Worm (Caenorhabditis elegans): Measurements from ENCODE around the gene vab-1.

The vab-1 gene

DNA sequence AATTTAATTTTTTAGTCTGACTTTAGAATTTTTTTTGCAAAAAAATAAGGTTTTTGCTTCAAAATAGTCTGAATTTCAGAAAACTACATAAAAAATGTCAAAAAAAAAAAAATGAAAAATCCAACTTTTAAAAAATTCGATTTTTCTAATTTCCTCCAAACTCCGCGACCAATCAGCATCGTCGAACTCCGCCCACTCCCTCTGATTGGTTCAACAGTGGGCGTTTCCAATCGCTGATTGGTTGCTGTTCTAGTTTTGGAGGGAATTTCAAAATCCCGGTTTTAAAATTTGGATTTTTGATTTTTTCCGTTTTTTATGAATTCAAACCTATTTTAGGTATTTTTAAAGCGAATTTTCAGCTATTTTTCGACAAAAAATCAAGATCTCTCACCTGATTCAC, 29.0 kb downstream of the vab-1 start:
- TF ChIP-seq nhr-111 (GFP tag; optimal IDR thresholded peaks at IDR 0.05) = no peak
- TF ChIP-seq ceh-32 (tag; optimal IDR thresholded peaks at IDR 0.05; ENCODE audit: poor library complexity) = no peak
- no peak for TF ChIP-seq daf-8 (GFP tag; IDR thresholded peaks at IDR 0.05)
- no peak for TF ChIP-seq ceh-28 (tag; optimal IDR thresholded peaks at IDR 0.05)
- TF ChIP-seq unc-130 (GFP tag; optimal IDR thresholded peaks at IDR 0.05) = no peak
- no peak for TF ChIP-seq R02D3.7 (tag; optimal IDR thresholded peaks at IDR 0.05)
- TF ChIP-seq hlh-11 (tag; optimal IDR thresholded peaks at IDR 0.05) = no peak
- no peak for TF ChIP-seq dve-1 (tag; optimal IDR thresholded peaks at IDR 0.05; ENCODE audit: insufficient read depth)
- TF ChIP-seq unc-39 (tag; optimal IDR thresholded peaks at IDR 0.05) = no peak
- TF ChIP-seq ceh-82 (tag; optimal IDR thresholded peaks at IDR 0.05) = no peak
- no peak for TF ChIP-seq vab-7 (GFP tag; IDR thresholded peaks at IDR 0.05)
- no peak for TF ChIP-seq dmd-9 (GFP tag; IDR thresholded peaks at IDR 0.05)
- TF ChIP-seq aly-2 (tag; optimal IDR thresholded peaks at IDR 0.05) = no peak
- no peak for TF ChIP-seq lin-15B (tag; optimal IDR thresholded peaks at IDR 0.05)
- no peak for TF ChIP-seq mdt-29 (GFP tag; IDR thresholded peaks at IDR 0.05)
- TF ChIP-seq lin-29 (GFP tag; IDR thresholded peaks at IDR 0.05) = no peak
- no peak for TF ChIP-seq zfp-2 (tag; optimal IDR thresholded peaks at IDR 0.05)
- no peak for TF ChIP-seq ztf-11 (tag; optimal IDR thresholded peaks at IDR 0.05)
- no peak for TF ChIP-seq unc-62 (GFP tag; optimal IDR thresholded peaks at IDR 0.05 in 1 of 2)
- no peak for TF ChIP-seq unc-62 (tag; optimal IDR thresholded peaks at IDR 0.05)
- TF ChIP-seq nhr-11 (tag; optimal IDR thresholded peaks at IDR 0.05) = no peak

DNA sequence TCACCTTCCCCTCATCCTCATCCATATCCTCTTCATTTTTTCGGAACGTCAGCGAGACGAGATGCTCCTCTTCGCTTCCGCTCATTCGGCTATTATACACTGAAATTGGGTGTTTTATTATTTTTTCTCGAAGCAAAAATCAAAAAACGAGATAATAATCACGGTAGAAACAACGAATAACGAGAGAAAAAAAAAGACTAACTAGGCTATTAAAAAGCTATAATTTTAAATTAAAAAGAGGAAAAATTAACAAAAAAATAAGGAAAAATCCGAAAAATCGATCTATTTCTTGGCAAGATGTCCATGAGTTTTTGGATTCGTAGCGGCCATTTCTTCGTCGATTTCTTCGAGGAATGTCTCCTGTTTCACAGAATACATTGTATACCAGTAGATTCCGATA, 29.5 kb downstream of the vab-1 start, which contains the start of gene ipla-1:
ipla-1 (minus strand) TSS at position 101 of the 400 bp plus-strand sequence.
- TF ChIP-seq set-16 (GFP tag; IDR thresholded peaks at IDR 0.05) (no peak), daf-8 (GFP tag; IDR thresholded peaks at IDR 0.05) (no peak), ZK337.2 (GFP tag; IDR thresholded peaks at IDR 0.05) (no peak), ctbp-1 (GFP tag; IDR thresholded peaks at IDR 0.05) (no peak), attf-4 (tag; optimal IDR thresholded peaks at IDR 0.05) (no peak), ces-1 (GFP tag; optimal IDR thresholded peaks at IDR 0.05) (no peak)

DNA sequence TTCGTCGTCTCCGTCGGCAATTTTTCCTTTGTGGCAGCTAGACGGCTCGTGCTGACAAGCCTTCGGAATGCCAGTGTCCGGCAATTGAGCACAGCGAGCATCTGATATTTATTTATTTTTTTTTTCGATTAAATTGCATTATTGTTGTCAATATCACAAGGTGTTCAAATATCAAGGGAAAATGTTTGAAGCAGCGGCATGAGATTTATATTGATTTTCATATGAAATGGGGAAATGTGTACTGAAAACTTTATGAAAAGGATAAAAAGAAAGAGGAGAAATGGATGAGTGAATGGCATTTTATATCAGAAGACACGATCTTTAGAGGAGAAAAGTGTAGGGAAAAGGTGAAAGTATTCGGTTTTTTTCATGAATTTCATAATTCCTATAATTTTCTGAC, 30.7 kb downstream of the vab-1 start, which contains the start of gene coa-3:
coa-3 (minus strand) TSS at position 101 of the 400 bp plus-strand sequence.
- TF ChIP-seq nhr-237 (tag; optimal IDR thresholded peaks at IDR 0.05) = no peak
- TF ChIP-seq php-3 (GFP tag; IDR thresholded peaks at IDR 0.05) = no peak
- no peak for TF ChIP-seq egl-27 (tag; optimal IDR thresholded peaks at IDR 0.05)
- no peak for TF ChIP-seq spr-3 (GFP tag; optimal IDR thresholded peaks at IDR 0.05)
- no peak for TF ChIP-seq mep-1 (tag; optimal IDR thresholded peaks at IDR 0.05)
- TF ChIP-seq arid-1 (GFP tag; conservative IDR thresholded peaks at IDR 0.05) = no peak
- no peak for TF ChIP-seq tra-1 (GFP tag; IDR thresholded peaks at IDR 0.05)
- no peak for TF ChIP-seq zip-2 (tag; optimal IDR thresholded peaks at IDR 0.05)
- no peak for TF ChIP-seq nhr-111 (GFP tag; optimal IDR thresholded peaks at IDR 0.05)
- TF ChIP-seq nhr-42 (GFP tag; IDR thresholded peaks at IDR 0.05) = no peak
- no peak for TF ChIP-seq madf-5 (GFP tag; IDR thresholded peaks at IDR 0.05)
- TF ChIP-seq zag-1 (tag; optimal IDR thresholded peaks at IDR 0.05) = no peak
- TF ChIP-seq daf-8 (GFP tag; IDR thresholded peaks at IDR 0.05) = no peak
- TF ChIP-seq Y105C5A.15 (GFP tag; IDR thresholded peaks at IDR 0.05) = no peak
- no peak for TF ChIP-seq T20F7.1 (GFP tag; optimal IDR thresholded peaks at IDR 0.05)
- no peak for TF ChIP-seq lsy-2 (tag; optimal IDR thresholded peaks at IDR 0.05)
- no peak for TF ChIP-seq ceh-62 (tag; optimal IDR thresholded peaks at IDR 0.05)
- no peak for TF ChIP-seq F44E2.7 (GFP tag; IDR thresholded peaks at IDR 0.05)
- no peak for TF ChIP-seq ceh-32 (tag; optimal IDR thresholded peaks at IDR 0.05; ENCODE audit: poor library complexity)
- no peak for TF ChIP-seq T26A8.4 (GFP tag; IDR thresholded peaks at IDR 0.05)

Data from whole organism, L4 larva.